Fruit fly (Drosophila melanogaster) S2 (cell line): Measurements from ENCODE around the gene CG42238.

Source experiments
- CG8478 ChIP-seq: fragments of >200 bp; optimal IDR thresholded peaks from 2 replicates; lab custom pipeline; 2018
- CTCF ChIP-seq, 2 experiments: fragments of >200 bp; optimal IDR thresholded peaks; 2 replicates each; lab custom pipeline; 2018

DNA sequence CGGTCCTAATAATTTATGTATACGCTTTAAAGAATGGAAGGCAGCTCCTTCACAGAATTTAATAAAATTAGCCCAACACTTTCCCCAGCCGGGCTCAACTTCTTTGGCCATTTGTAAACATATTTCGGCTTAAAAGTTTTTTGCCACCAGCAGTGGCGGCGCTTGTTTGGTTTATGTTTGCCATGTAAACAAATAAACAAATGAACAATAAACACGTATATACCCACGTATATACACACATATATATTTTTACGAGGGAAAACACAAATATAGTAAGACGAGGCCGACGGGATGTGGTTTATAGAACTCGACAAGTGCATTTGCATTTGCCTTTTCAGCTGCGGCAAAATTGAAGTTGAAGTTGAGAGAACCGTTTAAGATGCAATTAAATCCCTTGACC lies 14.2 kb downstream of the CG42238 start:
- TF ChIP-seq CG8478 (lab: Kevin White, UChicago) (no peak), CTCF (optimal IDR thresholded peaks at IDR 0.05; lab: Kevin White, UChicago) (no peak)
